Worm (Caenorhabditis elegans): ENCODE data around the gene B0303.4.

The B0303.4 gene

DNA sequence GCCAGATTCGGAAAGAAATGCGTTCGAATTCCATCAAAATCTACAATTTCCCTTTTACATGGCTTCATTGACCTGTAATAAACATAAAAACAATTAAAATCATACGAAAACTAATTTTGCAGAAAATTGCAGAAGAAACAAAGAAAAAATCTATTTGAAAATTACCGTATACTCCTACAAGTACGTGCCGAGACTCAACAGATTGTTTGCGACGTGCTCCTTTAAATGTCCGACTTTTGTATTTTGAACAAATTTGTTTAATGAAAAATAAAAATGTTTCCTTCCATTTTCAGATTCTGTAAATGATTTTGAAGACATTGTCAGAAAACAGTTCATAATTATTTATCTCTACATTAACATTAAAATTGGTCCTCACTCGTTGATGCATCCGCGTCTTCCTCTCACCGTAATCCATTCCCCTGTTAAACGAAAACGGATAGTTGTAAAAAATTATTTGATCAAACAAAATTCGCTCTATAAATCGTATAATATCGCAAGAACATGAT is 14.6 kb upstream of the B0303.4 start, which contains the start of gene pgl-2:
pgl-2 (minus strand) TSS at position 456 of the 506 bp plus-strand sequence.
- no peak for TF ChIP-seq nhr-43 (tag; optimal IDR thresholded peaks at IDR 0.05; ENCODE audit: poor library complexity, severe bottlenecking)
- TF ChIP-seq jun-1 (tag; optimal IDR thresholded peaks at IDR 0.05), result no peak
- TF ChIP-seq ceh-82 (tag; optimal IDR thresholded peaks at IDR 0.05), result no peak
- no peak for TF ChIP-seq mml-1 (tag; optimal IDR thresholded peaks at IDR 0.05)
- TF ChIP-seq egl-27 (tag; optimal IDR thresholded peaks at IDR 0.05), result no peak
- no peak for TF ChIP-seq ztf-11 (tag; optimal IDR thresholded peaks at IDR 0.05)
- TF ChIP-seq nhr-23 (tag; optimal IDR thresholded peaks at IDR 0.05), result no peak
- TF ChIP-seq pha-4 (tag; optimal IDR thresholded peaks at IDR 0.05), result no peak
- TF ChIP-seq ztf-4 (tag; optimal IDR thresholded peaks at IDR 0.05), result no peak
- no peak for TF ChIP-seq egl-5 (tag; optimal IDR thresholded peaks at IDR 0.05)
- TF ChIP-seq elt-2 (tag; optimal IDR thresholded peaks at IDR 0.05), result no peak
- no peak for TF ChIP-seq elt-3 (tag; optimal IDR thresholded peaks at IDR 0.05)
- no peak for TF ChIP-seq ceh-9 (tag; optimal IDR thresholded peaks at IDR 0.05)
- no peak for TF ChIP-seq skn-1 (tag; optimal IDR thresholded peaks at IDR 0.05)
- TF ChIP-seq unc-62 (GFP tag; optimal IDR thresholded peaks at IDR 0.05), result no peak
- TF ChIP-seq nhr-76 (tag; optimal IDR thresholded peaks at IDR 0.05), result no peak
- TF ChIP-seq fos-1 (tag; optimal IDR thresholded peaks at IDR 0.05), result no peak
- TF ChIP-seq ZK546.5 (tag; optimal IDR thresholded peaks at IDR 0.05), result no peak
- TF ChIP-seq hmg-11 (tag; optimal IDR thresholded peaks at IDR 0.05), result no peak

DNA sequence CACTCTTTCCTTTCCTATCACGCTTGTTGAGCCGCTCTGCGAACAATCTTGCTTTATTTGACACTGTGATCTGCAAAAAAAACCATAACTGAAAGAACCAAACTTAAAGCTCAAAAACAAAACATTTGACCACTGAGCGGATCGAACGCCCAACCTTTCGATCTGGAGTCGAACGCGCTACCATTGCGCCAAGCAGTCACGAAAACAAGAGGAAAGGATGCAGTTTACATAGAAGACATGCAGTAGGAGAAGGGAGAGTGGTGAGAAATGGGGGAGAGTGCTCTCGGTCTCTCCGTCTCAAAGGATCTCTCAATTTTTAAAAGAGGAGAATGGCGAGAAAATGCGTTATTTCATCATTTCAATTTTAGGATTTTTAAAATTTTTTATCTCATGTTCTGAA is 11.3 kb upstream of the B0303.4 start:
- TF ChIP-seq nhr-23 (tag; optimal IDR thresholded peaks at IDR 0.05) (peak; percentile 61), egl-5 (tag; optimal IDR thresholded peaks at IDR 0.05) (peak; percentile 30), ceh-16 (tag; optimal IDR thresholded peaks at IDR 0.05) (no peak), ama-1 (optimal IDR thresholded peaks at IDR 0.05) (no peak), ztf-4 (tag; optimal IDR thresholded peaks at IDR 0.05) (peak; percentile 25), aly-2 (tag; optimal IDR thresholded peaks at IDR 0.05) (no peak), nhr-25 (tag; optimal IDR thresholded peaks at IDR 0.05) (peak; percentile 51), mdl-1 (tag; optimal IDR thresholded peaks at IDR 0.05) (no peak), R02D3.7 (tag; optimal IDR thresholded peaks at IDR 0.05) (no peak), elt-3 (tag; optimal IDR thresholded peaks at IDR 0.05) (no peak), egl-27 (tag; optimal IDR thresholded peaks at IDR 0.05) (no peak), ZK546.5 (tag; optimal IDR thresholded peaks at IDR 0.05) (no peak), nhr-77 (tag; optimal IDR thresholded peaks at IDR 0.05) (no peak), hmg-11 (tag; optimal IDR thresholded peaks at IDR 0.05) (peak; percentile 90), nhr-237 (tag; optimal IDR thresholded peaks at IDR 0.05) (no peak), sea-2 (GFP tag; optimal IDR thresholded peaks at IDR 0.05) (no peak), ceh-82 (tag; optimal IDR thresholded peaks at IDR 0.05) (peak; percentile 12), lsy-12 (tag; optimal IDR thresholded peaks at IDR 0.05) (peak; percentile 64), nhr-28 (tag; optimal IDR thresholded peaks at IDR 0.05) (no peak), nhr-11 (tag; optimal IDR thresholded peaks at IDR 0.05) (no peak), lin-39 (tag; optimal IDR thresholded peaks at IDR 0.05) (peak; percentile 74), jun-1 (tag; optimal IDR thresholded peaks at IDR 0.05) (peak; percentile 61), unc-62 (GFP tag; optimal IDR thresholded peaks at IDR 0.05) (no peak), fos-1 (tag; optimal IDR thresholded peaks at IDR 0.05) (no peak), pqm-1 (tag; optimal IDR thresholded peaks at IDR 0.05) (peak; percentile 26), nhr-76 (tag; optimal IDR thresholded peaks at IDR 0.05) (no peak), nfya-1 (tag; optimal IDR thresholded peaks at IDR 0.05; ENCODE audit: insufficient read depth) (peak; percentile 71), ztf-11 (tag; optimal IDR thresholded peaks at IDR 0.05) (no peak), nhr-67 (tag; optimal IDR thresholded peaks at IDR 0.05) (no peak), nhr-12 (tag; optimal IDR thresholded peaks at IDR 0.05) (no peak), mml-1 (tag; optimal IDR thresholded peaks at IDR 0.05) (no peak), elt-1 (tag; optimal IDR thresholded peaks at IDR 0.05) (no peak), nhr-43 (tag; optimal IDR thresholded peaks at IDR 0.05; ENCODE audit: poor library complexity, severe bottlenecking) (peak; percentile 67), unc-39 (tag; optimal IDR thresholded peaks at IDR 0.05) (no peak), lin-15B (tag; optimal IDR thresholded peaks at IDR 0.05) (peak; percentile 34), snpc-4 (tag; optimal IDR thresholded peaks at IDR 0.05) (no peak), elt-2 (tag; optimal IDR thresholded peaks at IDR 0.05) (peak; percentile 15), eor-1 (tag; optimal IDR thresholded peaks at IDR 0.05) (no peak), pha-4 (tag; optimal IDR thresholded peaks at IDR 0.05) (peak; percentile 71), ceh-9 (tag; optimal IDR thresholded peaks at IDR 0.05) (no peak), fkh-2 (tag; optimal IDR thresholded peaks at IDR 0.05) (no peak), zag-1 (tag; optimal IDR thresholded peaks at IDR 0.05) (no peak), fkh-10 (GFP tag; optimal IDR thresholded peaks at IDR 0.05) (no peak), tbx-2 (tag; optimal IDR thresholded peaks at IDR 0.05) (peak; percentile 55), daf-12 (tag; optimal IDR thresholded peaks at IDR 0.05) (no peak), skn-1 (tag; optimal IDR thresholded peaks at IDR 0.05) (peak; percentile 34), ceh-28 (tag; optimal IDR thresholded peaks at IDR 0.05) (no peak)

All from whole organism, L3 larva.